Worm (Caenorhabditis elegans) whole organism, L4 larva: ENCODE measurements around the gene F59E12.15.

Source experiments
- D1046.2 ChIP-seq: fragments of 200-800 bp; sonication (Bioruptor generic); IDR thresholded peaks from 2 replicates; pipeline ENCODE4 v1.3.6; 2022; ENCODE audit warnings: missing genetic modification characterization, missing compliant biosample characterization
- F26F4.8 ChIP-seq: fragments of 200-800 bp; sonication (Bioruptor generic); conservative IDR thresholded peaks from 2 replicates; pipeline ENCODE4 v1.3.6; 2022; ENCODE audit warnings: missing genetic modification characterization, missing compliant biosample characterization
- F44E2.7 ChIP-seq: fragments of 200-800 bp; sonication (Bioruptor generic); IDR thresholded peaks from 2 replicates; pipeline ENCODE4 v2.1.2; 2022; ENCODE audit warnings: missing genetic modification characterization, missing compliant biosample characterization
- T26A8.4 ChIP-seq: fragments of 200-800 bp; sonication (Bioruptor generic); IDR thresholded peaks from 2 replicates; pipeline ENCODE4 v1.3.6; 2022; ENCODE audit warnings: missing genetic modification characterization, missing compliant biosample characterization
- Y105C5A.15 ChIP-seq: fragments of 200-800 bp; sonication (Bioruptor generic); IDR thresholded peaks from 2 replicates; pipeline ENCODE4 v1.3.6; 2022; ENCODE audit warnings: missing genetic modification characterization, missing compliant biosample characterization
- Y5F2A.4 ChIP-seq: fragments of 200-800 bp; sonication (Bioruptor generic); optimal IDR thresholded peaks from 2 replicates; lab custom pipeline; 2018; ENCODE audit warnings: mild to moderate bottlenecking, missing genetic modification characterization, missing compliant biosample characterization
- aly-2 ChIP-seq: sonication (generic microtip); optimal IDR thresholded peaks from 2 replicates; lab custom pipeline; 2018; ENCODE audit warnings: missing biosample characterization, missing genetic modification characterization
- ama-1 ChIP-seq: fragments of 150-350 bp; optimal IDR thresholded peaks from 2 replicates; lab custom pipeline; 2014; ENCODE audit warnings: inconsistent platforms, mixed read lengths
- ceh-28 ChIP-seq: fragments of 150-350 bp; optimal IDR thresholded peaks from 2 replicates; lab custom pipeline; 2014; ENCODE audit warnings: missing biosample characterization, missing genetic modification reagents, missing genetic modification characterization
- ceh-44 ChIP-seq: fragments of 200-800 bp; sonication (Bioruptor generic); IDR thresholded peaks from 2 replicates; pipeline ENCODE4 v1.3.6; 2022; ENCODE audit warnings: missing genetic modification reagents, missing genetic modification characterization, missing compliant biosample characterization
- ceh-62 ChIP-seq: sonication (generic microtip); optimal IDR thresholded peaks from 2 replicates; lab custom pipeline; 2017; ENCODE audit warnings: missing biosample characterization, missing genetic modification characterization
- ces-1 ChIP-seq: fragments of 150-350 bp; sonication (generic microtip); optimal IDR thresholded peaks from 4 replicates; lab custom pipeline; 2014; ENCODE audit warnings: missing biosample characterization, missing genetic modification reagents, missing genetic modification characterization
- daf-16 ChIP-seq, 3 experiments: sonication (generic microtip); optimal IDR thresholded peaks; 2 replicates each; lab custom pipeline; 2016 to 2017; ENCODE audit warnings: missing genetic modification characterization in 3 of 3, missing genetic modification reagents in 3 of 3, mild to moderate bottlenecking in 2 of 3, missing compliant biosample characterization in 2 of 3, missing biosample characterization in 1 of 3, moderate library complexity in 1 of 3
- daf-19 ChIP-seq: fragments of 200-800 bp; sonication (Bioruptor generic); conservative IDR thresholded peaks from 2 replicates; pipeline ENCODE4 v1.3.6; 2022; ENCODE audit warnings: missing genetic modification characterization, missing compliant biosample characterization
- dmd-8 ChIP-seq: fragments of 200-800 bp; sonication (Bioruptor generic); IDR thresholded peaks from 2 replicates; pipeline ENCODE4 v1.3.6; 2022; ENCODE audit warnings: missing genetic modification characterization, missing compliant biosample characterization
- dmd-9 ChIP-seq: fragments of 200-800 bp; sonication (Bioruptor generic); IDR thresholded peaks from 2 replicates; pipeline ENCODE4 v1.3.6; 2022; ENCODE audit warnings: missing genetic modification reagents, missing genetic modification characterization, missing compliant biosample characterization
- fos-1 ChIP-seq: fragments of 150-350 bp; optimal IDR thresholded peaks from 2 replicates; lab custom pipeline; 2014; ENCODE audit warnings: missing biosample characterization, missing genetic modification characterization
- gei-8 ChIP-seq: fragments of 200-800 bp; sonication (Bioruptor generic); optimal IDR thresholded peaks from 2 replicates; lab custom pipeline; 2018; ENCODE audit warnings: mild to moderate bottlenecking, missing genetic modification characterization, missing compliant biosample characterization
- lin-1 ChIP-seq: fragments of 200-800 bp; sonication (Bioruptor generic); IDR thresholded peaks from 2 replicates; pipeline ENCODE4 v1.3.6; 2022; ENCODE audit warnings: missing genetic modification reagents, missing genetic modification characterization, missing compliant biosample characterization
- lin-38 ChIP-seq: fragments of 200-800 bp; sonication (Bioruptor generic); IDR thresholded peaks from 2 replicates; pipeline ENCODE4 v1.3.6; 2022; ENCODE audit warnings: missing genetic modification reagents, missing genetic modification characterization, missing compliant biosample characterization
- lin-39 ChIP-seq: fragments of 150-350 bp; optimal IDR thresholded peaks from 2 replicates; lab custom pipeline; 2014; ENCODE audit warnings: missing biosample characterization, missing genetic modification reagents, missing genetic modification characterization
- mdt-29 ChIP-seq: fragments of 200-800 bp; sonication (Bioruptor generic); IDR thresholded peaks from 2 replicates; pipeline ENCODE4 v1.3.6; 2022; ENCODE audit warnings: missing genetic modification reagents, missing genetic modification characterization, missing compliant biosample characterization
- nhr-10 ChIP-seq: fragments of 150-350 bp; optimal IDR thresholded peaks from 2 replicates; lab custom pipeline; 2014; ENCODE audit warnings: missing biosample characterization, missing genetic modification characterization
- nhr-111 ChIP-seq: fragments of 200-800 bp; sonication (Bioruptor generic); optimal IDR thresholded peaks from 2 replicates; lab custom pipeline; 2018; ENCODE audit warnings: mild to moderate bottlenecking, missing genetic modification characterization, missing compliant biosample characterization
- nhr-25 ChIP-seq: sonication (generic microtip); optimal IDR thresholded peaks from 2 replicates; lab custom pipeline; 2017; ENCODE audit warnings: missing genetic modification characterization, mild to moderate bottlenecking, missing compliant biosample characterization, antibody characterized with exemption, moderate library complexity, borderline replicate concordance; ENCODE audit not compliant: insufficient read depth
- nhr-28 ChIP-seq: fragments of 150-350 bp; optimal IDR thresholded peaks from 2 replicates; lab custom pipeline; 2014; ENCODE audit warnings: missing biosample characterization, missing genetic modification characterization
- nhr-41 ChIP-seq: fragments of 200-800 bp; sonication (Bioruptor generic); IDR thresholded peaks from 2 replicates; pipeline ENCODE4 v1.3.6; 2022; ENCODE audit warnings: missing genetic modification reagents, missing genetic modification characterization, missing compliant biosample characterization
- nhr-42 ChIP-seq: fragments of 200-800 bp; sonication (Bioruptor generic); IDR thresholded peaks from 2 replicates; pipeline ENCODE4 v1.3.6; 2022; ENCODE audit warnings: missing genetic modification characterization, missing compliant biosample characterization
- nhr-6 ChIP-seq: fragments of 150-350 bp; optimal IDR thresholded peaks from 2 replicates; lab custom pipeline; 2014; ENCODE audit warnings: missing biosample characterization, missing genetic modification characterization
- nhr-76 ChIP-seq: fragments of 150-350 bp; optimal IDR thresholded peaks from 2 replicates; lab custom pipeline; 2014; ENCODE audit warnings: missing biosample characterization, missing genetic modification characterization
- pha-4 ChIP-seq, 2 experiments: fragments of 150-350 bp in 1 of 2; fragments of 200-800 bp in 1 of 2; sonication (Bioruptor generic) in 1 of 2; IDR thresholded peaks in 1 of 2; optimal IDR thresholded peaks in 1 of 2; 2 replicates each; pipeline versions ENCODE4 v1.3.6 to Lab custom; 2014 to 2022; ENCODE audit warnings: missing genetic modification characterization in 2 of 2, missing genetic modification reagents in 2 of 2, missing biosample characterization in 1 of 2, missing compliant biosample characterization in 1 of 2
- pqm-1 ChIP-seq: sonication (generic microtip); optimal IDR thresholded peaks from 2 replicates; lab custom pipeline; 2017; ENCODE audit warnings: missing biosample characterization, missing genetic modification characterization
- rbr-2 ChIP-seq: sonication (generic microtip); optimal IDR thresholded peaks from 2 replicates; lab custom pipeline; 2016; ENCODE audit warnings: missing genotype, missing genetic modification characterization, missing compliant biosample characterization
- set-16 ChIP-seq: fragments of 200-800 bp; sonication (Bioruptor generic); IDR thresholded peaks from 2 replicates; pipeline ENCODE4 v1.3.6; 2022; ENCODE audit warnings: missing genetic modification reagents, missing genetic modification characterization, missing compliant biosample characterization
- skn-1 ChIP-seq: fragments of 150-350 bp; optimal IDR thresholded peaks from 2 replicates; lab custom pipeline; 2014; ENCODE audit warnings: missing biosample characterization, missing genetic modification characterization
- snpc-4 ChIP-seq: fragments of 150-350 bp; optimal IDR thresholded peaks from 2 replicates; lab custom pipeline; 2014; ENCODE audit warnings: missing biosample characterization, missing genetic modification characterization
- spr-3 ChIP-seq: fragments of 200-800 bp; sonication (Bioruptor generic); optimal IDR thresholded peaks from 2 replicates; lab custom pipeline; 2018; ENCODE audit warnings: mild to moderate bottlenecking, missing genetic modification characterization, missing compliant biosample characterization
- unc-130 ChIP-seq: sonication (generic microtip); optimal IDR thresholded peaks from 2 replicates; lab custom pipeline; 2016; ENCODE audit warnings: missing genetic modification reagents, missing genetic modification characterization, missing compliant biosample characterization
- unc-62 ChIP-seq, 3 experiments: fragments of 150-350 bp in 1 of 3; sonication (generic microtip); optimal IDR thresholded peaks in 2 of 3; peaks in 1 of 3; 1 replicate in 1 of 3; 2 replicates in 2 of 3; lab custom pipeline; 2014 to 2017; ENCODE audit warnings: missing biosample characterization in 3 of 3, missing genetic modification characterization in 3 of 3, missing genetic modification reagents in 3 of 3, missing genotype in 1 of 3
- zfp-2 ChIP-seq: sonication (generic microtip); optimal IDR thresholded peaks from 2 replicates; lab custom pipeline; 2016; ENCODE audit warnings: mild to moderate bottlenecking, missing genetic modification characterization, missing compliant biosample characterization
- zfp-3 ChIP-seq: fragments of 200-800 bp; sonication (Bioruptor generic); conservative IDR thresholded peaks from 2 replicates; pipeline ENCODE4 v1.3.6; 2022; ENCODE audit warnings: missing genetic modification reagents, missing genetic modification characterization, missing compliant biosample characterization
- zip-11 ChIP-seq: fragments of 200-800 bp; sonication (Bioruptor generic); IDR thresholded peaks from 2 replicates; pipeline ENCODE4 v1.3.6; 2022; ENCODE audit warnings: missing genetic modification characterization, missing compliant biosample characterization
- ztf-7 ChIP-seq: fragments of 150-350 bp; optimal IDR thresholded peaks from 2 replicates; lab custom pipeline; 2014; ENCODE audit warnings: missing biosample characterization, missing genetic modification characterization

F59E12.15 gene

ce11 chrII:5654215-5654614 is 26.0 kb upstream of the F59E12.15 start, which contains the start of gene F59E12.1:
Gene F59E12.1 (plus strand): TSS chrII:5654515.
- TF ChIP-seq D1046.2 (GFP tag; lab: Robert Waterston, UW), result no peak
- no peak for TF ChIP-seq unc-62 (GFP tag; optimal IDR thresholded peaks at IDR 0.05 in 1 of 2; lab: Kevin White, UChicago)
- no peak for TF ChIP-seq unc-62 (tag; optimal IDR thresholded peaks at IDR 0.05; lab: Kevin White, UChicago)
- TF ChIP-seq daf-16 (GFP tag; optimal IDR thresholded peaks at IDR 0.05; lab: Kevin White, UChicago), result no peak
- no peak for TF ChIP-seq daf-16 (tag; optimal IDR thresholded peaks at IDR 0.05; lab: Kevin White, UChicago)
- TF ChIP-seq ceh-62 (tag; lab: Kevin White, UChicago), result no peak
- no peak for TF ChIP-seq nhr-111
- no peak for TF ChIP-seq unc-130 (GFP tag; lab: Kevin White, UChicago)
- TF ChIP-seq ces-1 (GFP tag; lab: Kevin White, UChicago), result no peak
- TF ChIP-seq, all 104 proteins: peak for 0

DNA sequence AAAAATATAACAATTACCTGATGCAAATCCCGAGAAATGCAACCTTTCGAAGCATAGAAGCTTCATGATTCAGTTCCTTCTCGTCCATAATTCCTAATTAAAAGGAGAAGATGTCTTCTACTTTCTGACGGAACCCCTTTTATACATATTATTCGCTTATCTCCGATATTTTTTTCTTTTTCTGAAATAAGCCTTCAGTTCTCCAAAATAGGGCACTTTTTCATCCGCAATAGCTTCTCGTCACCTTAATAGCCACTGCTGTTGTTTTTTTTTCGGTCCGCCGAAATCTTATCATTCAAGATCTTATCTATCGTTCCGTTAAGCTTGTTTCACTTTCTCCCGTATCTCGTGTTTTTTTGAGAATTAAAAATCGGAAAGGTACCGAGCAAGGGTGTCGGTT is 24.2 kb upstream of the F59E12.15 start, which contains the start of gene bli-2:
Gene bli-2 (minus strand): TSS at position 101 of the 400 bp plus-strand sequence.
- TF ChIP-seq F26F4.8, result no peak
- no peak for TF ChIP-seq F44E2.7 (GFP tag; lab: Robert Waterston, UW)

- TF ChIP-seq rbr-2, result no peak
- peak; percentile 86 for TF ChIP-seq set-16 (GFP tag; lab: Robert Waterston, UW)
- TF ChIP-seq nhr-28, result no peak
Measured at ce11 chrII:5651426-5651825, 23.2 kb upstream of the F59E12.15 start.

DNA sequence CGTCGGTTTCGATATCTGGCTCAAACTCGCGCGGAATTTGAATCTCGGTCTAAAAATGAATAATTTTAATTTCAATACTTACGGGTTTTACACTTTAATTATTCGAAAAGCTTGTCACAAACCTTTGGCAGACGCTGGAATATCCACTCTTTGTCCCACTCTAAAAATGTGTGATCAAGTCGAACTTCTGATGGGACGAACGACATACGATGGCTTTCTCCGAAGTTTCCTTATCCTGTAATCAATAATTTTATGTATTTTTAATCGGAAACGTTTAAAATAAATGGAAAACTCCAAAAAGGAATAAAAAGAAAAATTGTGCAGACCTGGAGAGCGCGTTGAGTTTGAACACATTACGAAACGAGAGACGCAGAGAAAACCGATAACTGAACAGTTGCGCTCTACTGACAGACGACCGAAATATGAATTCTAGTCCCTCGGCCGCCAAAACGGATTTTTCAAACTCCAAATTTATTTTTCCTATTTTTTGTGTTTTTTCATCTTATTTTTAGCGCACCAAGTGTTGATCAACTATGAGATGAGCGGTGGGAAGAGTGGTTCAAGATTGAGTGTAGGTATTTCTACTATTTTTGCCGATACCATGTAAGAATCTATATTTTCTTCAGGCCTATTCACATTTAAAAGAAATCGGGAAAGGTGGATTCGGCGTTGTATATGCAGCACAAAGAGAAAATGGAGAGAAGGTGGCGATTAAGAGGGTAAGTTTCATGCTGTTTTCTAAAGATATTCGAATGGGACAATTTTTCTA is 21.2 kb upstream of the F59E12.15 start, which contains the start of the genes sam-4, F59E12.17 and zyg-1:
Gene sam-4 (minus strand): TSS at position 51 of the 769 bp plus-strand sequence.
Gene F59E12.17 (minus strand): TSS at position 235 of the 769 bp plus-strand sequence.
Gene zyg-1 (plus strand): TSS at position 513 of the 769 bp plus-strand sequence.
- TF ChIP-seq snpc-4 (tag; lab: Kevin White, UChicago) (no peak), dmd-9 (GFP tag; lab: Robert Waterston, UW) (no peak), skn-1 (tag; lab: Kevin White, UChicago) (no peak), fos-1 (tag; lab: Kevin White, UChicago) (no peak), nhr-41 (GFP tag; lab: Robert Waterston, UW) (no peak), ama-1 (no peak), zfp-2 (tag; lab: Kevin White, UChicago) (no peak), zfp-3 (GFP tag; lab: Robert Waterston, UW) (no peak), dmd-8 (GFP tag; lab: Robert Waterston, UW) (no peak), ceh-44 (GFP tag; lab: Robert Waterston, UW) (peak; percentile 75; the same call in 1 of the 2 replicates), nhr-111 (no peak), aly-2 (tag; lab: Kevin White, UChicago) (no peak), lin-1 (GFP tag; lab: Robert Waterston, UW) (no peak), ztf-7 (tag; lab: Kevin White, UChicago) (no peak), nhr-76 (no peak), daf-19 (GFP tag; lab: Robert Waterston, UW) (no peak), F44E2.7 (GFP tag; lab: Robert Waterston, UW) (no peak), daf-16 (GFP tag; optimal IDR thresholded peaks at IDR 0.05; lab: Kevin White, UChicago) (no peak), daf-16 (tag; optimal IDR thresholded peaks at IDR 0.05; lab: Kevin White, UChicago) (no peak), D1046.2 (GFP tag; lab: Robert Waterston, UW) (no peak), gei-8 (no peak), nhr-10 (tag; lab: Kevin White, UChicago) (no peak), ceh-28 (no peak), lin-39 (tag; lab: Kevin White, UChicago) (no peak), Y5F2A.4 (GFP tag; lab: Kevin White, UChicago) (no peak), pqm-1 (tag; lab: Kevin White, UChicago) (no peak), pha-4 (GFP tag; IDR thresholded peaks at IDR 0.05; lab: Robert Waterston, UW) (no peak), pha-4 (tag; optimal IDR thresholded peaks at IDR 0.05; lab: Kevin White, UChicago) (peak; percentile 70), T26A8.4 (no peak), zip-11 (GFP tag; lab: Robert Waterston, UW) (no peak), lin-38 (GFP tag; lab: Robert Waterston, UW) (peak; percentile 92), unc-130 (GFP tag; lab: Kevin White, UChicago) (peak; percentile 88), Y105C5A.15 (no peak), nhr-42 (GFP tag; lab: Robert Waterston, UW) (no peak), nhr-6 (tag; lab: Kevin White, UChicago) (peak; percentile 77), nhr-25 (no peak), mdt-29 (GFP tag; lab: Robert Waterston, UW) (no peak), spr-3 (no peak)
